Fruit fly (Drosophila melanogaster) S2 (cell line): Measurements from ENCODE around the gene pkaap.

Experiments
- CG8478 ChIP-seq: fragments of >200 bp; optimal IDR thresholded peaks from 2 replicates; lab custom pipeline; 2018
- CTCF ChIP-seq, 2 experiments: fragments of >200 bp; optimal IDR thresholded peaks; 2 replicates each; lab custom pipeline; 2018

DNA sequence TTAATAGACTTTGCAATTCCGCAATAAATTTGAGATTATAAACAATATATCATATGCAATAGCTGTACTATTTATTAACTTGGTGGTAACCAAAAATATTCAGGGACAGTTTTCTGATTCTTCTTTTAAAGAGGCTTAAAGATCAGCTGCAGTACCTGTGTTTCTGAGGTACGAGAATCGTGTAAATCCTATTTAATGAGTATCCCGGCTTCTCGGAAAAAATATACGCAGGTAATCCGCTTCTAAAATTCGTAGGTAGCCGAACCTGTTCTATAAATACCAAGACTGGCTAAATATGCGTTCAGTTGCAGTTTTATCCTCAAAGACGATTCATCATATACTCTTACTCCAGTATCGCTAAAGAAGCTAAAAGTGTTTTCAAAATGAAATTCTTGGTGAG lies 41.5 kb downstream of the pkaap start, which contains the start of gene CG4440:
- no peak for TF ChIP-seq CTCF (optimal IDR thresholded peaks at IDR 0.05; lab: Kevin White, UChicago)
- TF ChIP-seq CG8478 (lab: Kevin White, UChicago), result no peak
